Fruit fly (Drosophila melanogaster): ENCODE data around the gene CG14050.

DNA sequence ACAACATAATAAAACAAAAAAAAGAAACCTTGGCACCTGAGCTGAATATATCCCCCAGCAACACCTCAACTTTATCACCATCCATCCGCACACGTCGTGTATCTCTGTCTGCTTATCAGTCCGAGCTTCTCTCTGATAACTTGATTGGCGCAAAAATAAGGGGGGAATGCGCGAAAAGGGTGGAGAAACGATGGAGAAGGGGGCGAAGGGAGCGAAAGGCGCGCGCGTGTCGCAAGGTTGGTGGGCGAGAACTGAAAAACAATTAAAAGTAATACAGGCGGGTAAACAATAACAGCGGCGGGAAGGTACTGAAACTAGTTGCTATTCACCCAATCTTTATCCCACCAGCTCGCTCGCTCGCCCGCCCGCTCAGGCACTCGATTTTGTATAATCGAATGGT lies 39.8 kb downstream of the CG14050 start:
- TF ChIP-seq CTCF (optimal IDR thresholded peaks at IDR 0.05) = no peak
- no peak for TF ChIP-seq CG8478 (optimal IDR thresholded peaks at IDR 0.05)

All from S2 (cell line).